Worm (Caenorhabditis elegans) whole organism, late embryonic: ENCODE data around the gene C01B9.4.

Experiments used
- C38D4.7 ChIP-seq: fragments of 200-800 bp; sonication (Bioruptor generic); optimal IDR thresholded peaks from 2 replicates; lab custom pipeline; 2018; ENCODE audit warnings: mild to moderate bottlenecking, missing genetic modification characterization, moderate library complexity, missing compliant biosample characterization
- ceh-45 ChIP-seq: fragments of 200-800 bp; sonication (Bioruptor generic); IDR thresholded peaks from 2 replicates; pipeline ENCODE4 v1.3.6; 2022; ENCODE audit warnings: missing genetic modification reagents, missing genetic modification characterization, missing compliant biosample characterization
- madf-2 ChIP-seq: sonication (generic microtip); optimal IDR thresholded peaks from 2 replicates; lab custom pipeline; 2017; ENCODE audit warnings: missing genetic modification characterization, missing compliant biosample characterization
- mec-3 ChIP-seq: sonication (generic microtip); optimal IDR thresholded peaks from 2 replicates; lab custom pipeline; 2016; ENCODE audit warnings: borderline replicate concordance, missing genetic modification characterization, missing compliant biosample characterization
- pha-4 ChIP-seq: fragments of 150-350 bp; optimal IDR thresholded peaks from 2 replicates; lab custom pipeline; 2018; ENCODE audit warnings: missing biosample characterization, missing genetic modification reagents, missing genetic modification characterization

DNA sequence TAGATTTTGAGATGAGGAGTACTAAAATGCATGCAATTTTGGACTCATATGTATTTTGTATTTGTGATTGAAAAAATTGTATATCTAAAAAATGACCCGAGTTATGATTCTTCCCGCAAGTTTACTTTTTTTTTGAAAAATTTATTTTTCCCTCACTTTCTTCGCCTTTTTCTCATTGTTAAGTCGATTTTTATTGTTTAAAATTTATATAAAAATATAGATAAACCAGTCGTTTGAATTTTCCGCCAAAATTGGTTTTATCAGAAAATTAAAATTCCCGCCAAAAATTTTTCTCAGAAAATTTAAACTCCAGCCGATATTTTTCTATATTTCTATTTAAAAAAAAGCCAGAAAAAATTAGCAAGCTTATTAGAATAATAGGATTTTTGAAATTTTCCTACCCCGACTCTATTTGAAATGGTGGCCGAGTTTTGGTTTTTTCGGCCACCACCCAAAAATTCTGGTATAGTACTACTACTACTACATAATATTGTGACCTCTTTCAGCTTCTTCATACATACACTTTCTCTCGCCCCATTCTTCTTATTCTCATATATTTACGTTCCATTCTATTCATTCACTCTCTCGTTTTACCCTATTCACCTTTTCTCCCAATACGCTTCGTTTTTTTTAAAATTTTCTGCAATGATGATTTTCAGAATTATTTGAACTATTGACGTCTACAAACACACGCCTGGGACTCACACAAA lies 7.9 kb upstream of the C01B9.4 start, which contains the start of gene ZK131.11:
- TF ChIP-seq madf-2 (tag; lab: Kevin White, UChicago) (no peak), ceh-45 (GFP tag; lab: Robert Waterston, UW) (no peak), C38D4.7 (GFP tag; lab: Kevin White, UChicago) (no peak), mec-3 (tag; lab: Kevin White, UChicago) (no peak), pha-4 (tag; lab: Kevin White, UChicago) (no peak)
